Fruit fly (Drosophila melanogaster) whole organism, embryonic: ENCODE measurements around the gene Nlg4.

Experiments used
- Abd-B ChIP-seq: fragments of 200-800 bp; sonication (Bioruptor generic); optimal IDR thresholded peaks from 2 replicates; lab custom pipeline; 2018; ENCODE audit warnings: missing biosample characterization, mild to moderate bottlenecking, missing genetic modification characterization, moderate library complexity
- Ada2b ChIP-seq: fragments of 200-800 bp; sonication (Bioruptor generic); IDR thresholded peaks from 2 replicates; pipeline ENCODE4 v1.3.6; 2022; ENCODE audit warnings: missing biosample characterization, missing genetic modification characterization
- Asciz ChIP-seq: fragments of 200-800 bp; sonication (Bioruptor generic); optimal IDR thresholded peaks from 2 replicates; lab custom pipeline; 2017; ENCODE audit warnings: missing biosample characterization, mild to moderate bottlenecking, missing genetic modification characterization, missing genetic modification reagents
- CG12391 ChIP-seq: fragments of 200-800 bp; sonication (Bioruptor generic); optimal IDR thresholded peaks from 3 replicates; lab custom pipeline; 2018; ENCODE audit warnings: missing biosample characterization, mild to moderate bottlenecking, missing genetic modification characterization, moderate library complexity
- CG14710 ChIP-seq: fragments of 200-800 bp; sonication (Bioruptor generic); optimal IDR thresholded peaks from 3 replicates; lab custom pipeline; 2019; ENCODE audit warnings: missing biosample characterization, mild to moderate bottlenecking, missing genetic modification characterization, moderate library complexity
- CG15696 ChIP-seq: fragments of 200-800 bp; sonication (Bioruptor generic); optimal IDR thresholded peaks from 2 replicates; lab custom pipeline; 2019; ENCODE audit warnings: missing biosample characterization, mild to moderate bottlenecking, missing genetic modification characterization, moderate library complexity
- CG17359 ChIP-seq: fragments of 200-800 bp; sonication (Bioruptor generic); optimal IDR thresholded peaks from 3 replicates; lab custom pipeline; 2018; ENCODE audit warnings: missing biosample characterization, mild to moderate bottlenecking, missing genetic modification characterization, moderate library complexity
- CG17361 ChIP-seq: fragments of 200-800 bp; sonication (Bioruptor generic); IDR thresholded peaks from 3 replicates; pipeline ENCODE4 v1.3.6; 2022; ENCODE audit warnings: missing biosample characterization, missing genetic modification characterization
- CG17829 ChIP-seq: fragments of 200-800 bp; optimal IDR thresholded peaks from 2 replicates; lab custom pipeline; 2019; ENCODE audit warnings: missing biosample characterization, mild to moderate bottlenecking, missing genetic modification characterization, moderate library complexity
- CG32532 ChIP-seq: fragments of 200-800 bp; sonication (Bioruptor generic); IDR thresholded peaks from 2 replicates; pipeline ENCODE4 v1.3.6; 2022; ENCODE audit warnings: missing biosample characterization, missing genetic modification characterization
- CG3847 ChIP-seq: fragments of 200-800 bp; sonication (Bioruptor generic); IDR thresholded peaks from 2 replicates; pipeline ENCODE4 v1.3.6; 2022; ENCODE audit warnings: missing biosample characterization, missing genetic modification characterization
- CG6813 ChIP-seq: fragments of 200-800 bp; sonication (Bioruptor generic); optimal IDR thresholded peaks from 2 replicates; lab custom pipeline; 2017; ENCODE audit warnings: missing biosample characterization, missing genetic modification characterization, mild to moderate bottlenecking, moderate library complexity, missing genetic modification reagents
- D19B ChIP-seq: fragments of 200-800 bp; sonication (Bioruptor generic); optimal IDR thresholded peaks from 2 replicates; lab custom pipeline; 2017; ENCODE audit warnings: missing biosample characterization, mild to moderate bottlenecking, missing genetic modification characterization
- Dbx ChIP-seq: fragments of 200-800 bp; sonication (Bioruptor generic); IDR thresholded peaks from 3 replicates; pipeline ENCODE4 v1.3.6; 2022; ENCODE audit warnings: missing biosample characterization, missing genetic modification characterization
- E2f1 ChIP-seq: fragments of 200-800 bp; sonication (Bioruptor generic); IDR thresholded peaks from 2 replicates; pipeline ENCODE4 v1.3.6; 2022; ENCODE audit warnings: missing biosample characterization, missing genetic modification characterization
- Eip74EF ChIP-seq, 2 experiments: fragments of 200-800 bp in 1 of 2; fragments of >200 bp in 1 of 2; sonication (Bioruptor generic) in 1 of 2; optimal IDR thresholded peaks; 2 replicates each; lab custom pipeline; 2017 to 2019; ENCODE audit warnings: missing biosample characterization in 2 of 2, missing genetic modification characterization in 2 of 2, mild to moderate bottlenecking in 1 of 2, moderate library complexity in 1 of 2
- HHEX ChIP-seq: fragments of 200-800 bp; sonication (Bioruptor generic); optimal IDR thresholded peaks from 3 replicates; lab custom pipeline; 2017; ENCODE audit warnings: missing biosample characterization, mild to moderate bottlenecking, missing genetic modification characterization, missing genetic modification reagents
- HLH3B ChIP-seq: fragments of 200-800 bp; sonication (Bioruptor generic); IDR thresholded peaks from 2 replicates; pipeline ENCODE4 v1.3.6; 2022; ENCODE audit warnings: missing biosample characterization, missing genetic modification characterization
- HLHmδ ChIP-seq: fragments of 200-800 bp; sonication (Bioruptor generic); optimal IDR thresholded peaks from 2 replicates; lab custom pipeline; 2018; ENCODE audit warnings: missing biosample characterization, mild to moderate bottlenecking, missing genetic modification characterization, moderate library complexity
- Hmr ChIP-seq: fragments of 200-800 bp; sonication (Bioruptor generic); optimal IDR thresholded peaks from 3 replicates; lab custom pipeline; 2017; ENCODE audit warnings: mild to moderate bottlenecking, missing biosample characterization, missing genetic modification reagents, missing genetic modification characterization
- Hr3 ChIP-seq: fragments of 200-800 bp; sonication (Bioruptor generic); optimal IDR thresholded peaks from 3 replicates; lab custom pipeline; 2016; ENCODE audit warnings: missing biosample characterization, missing genetic modification characterization
- Med ChIP-seq: fragments of 200-800 bp; sonication (Bioruptor generic); peaks from one replicate; lab custom pipeline; 2016; ENCODE audit warnings: missing biosample characterization, missing genetic modification characterization, mild to moderate bottlenecking, inconsistent platforms, moderate library complexity
- NFAT ChIP-seq: fragments of 200-800 bp; sonication (Bioruptor generic); IDR thresholded peaks from 2 replicates; pipeline ENCODE4 v1.3.6; 2022; ENCODE audit warnings: missing biosample characterization, missing genetic modification characterization
- Nf-YB ChIP-seq: fragments of 200-800 bp; sonication (Bioruptor generic); optimal IDR thresholded peaks from 3 replicates; lab custom pipeline; 2019; ENCODE audit warnings: missing biosample characterization, mild to moderate bottlenecking, missing genetic modification characterization, moderate library complexity
- Opbp ChIP-seq: fragments of 200-800 bp; sonication (Bioruptor generic); IDR thresholded peaks from 3 replicates; pipeline ENCODE4 v1.3.6; 2022; ENCODE audit warnings: missing biosample characterization, missing genetic modification characterization; ENCODE audit not compliant: partially characterized antibody
- Pdp1 ChIP-seq, 2 experiments: fragments of 200-800 bp; sonication (Bioruptor generic); optimal IDR thresholded peaks; 3 replicates each; lab custom pipeline; 2016; ENCODE audit warnings: missing biosample characterization in 2 of 2, missing genetic modification characterization in 2 of 2, mild to moderate bottlenecking in 1 of 2, moderate library complexity in 1 of 2
- Sox100B ChIP-seq: fragments of 200-800 bp; sonication (Bioruptor generic); optimal IDR thresholded peaks from 3 replicates; lab custom pipeline; 2018; ENCODE audit warnings: missing biosample characterization, mild to moderate bottlenecking, missing genetic modification characterization
- Spps ChIP-seq: fragments of 200-800 bp; sonication (Bioruptor generic); optimal IDR thresholded peaks from 2 replicates; lab custom pipeline; 2018; ENCODE audit warnings: missing biosample characterization, mild to moderate bottlenecking, missing genetic modification characterization
- Sry-β ChIP-seq: fragments of 200-800 bp; sonication (Bioruptor generic); optimal IDR thresholded peaks from 2 replicates; lab custom pipeline; 2018; ENCODE audit warnings: missing biosample characterization, mild to moderate bottlenecking, missing genetic modification characterization, moderate library complexity
- Vsx1 ChIP-seq: fragments of 200-800 bp; sonication (Bioruptor generic); optimal IDR thresholded peaks from 2 replicates; lab custom pipeline; 2017; ENCODE audit warnings: missing biosample characterization, mild to moderate bottlenecking, missing genetic modification characterization, missing genetic modification reagents
- az2 ChIP-seq: fragments of 200-800 bp; sonication (Bioruptor generic); optimal IDR thresholded peaks from 3 replicates; lab custom pipeline; 2016; ENCODE audit warnings: missing biosample characterization, missing genetic modification characterization
- crol ChIP-seq: fragments of 200-800 bp; sonication (Bioruptor generic); IDR thresholded peaks from 2 replicates; pipeline ENCODE4 v1.3.6; 2022; ENCODE audit warnings: missing biosample characterization, missing genetic modification characterization
- da ChIP-seq: fragments of 200-800 bp; sonication (Bioruptor generic); optimal IDR thresholded peaks from 2 replicates; lab custom pipeline; 2016; ENCODE audit warnings: missing biosample characterization, missing genetic modification characterization
- eve ChIP-seq, 2 experiments: fragments of >200 bp; optimal IDR thresholded peaks; 2 replicates each; lab custom pipeline; 2017; ENCODE audit warnings: missing biosample characterization in 2 of 2, missing genetic modification characterization in 2 of 2
- fd64A ChIP-seq: fragments of 200-800 bp; sonication (Bioruptor generic); optimal IDR thresholded peaks from 3 replicates; lab custom pipeline; 2018; ENCODE audit warnings: missing biosample characterization, mild to moderate bottlenecking, missing genetic modification characterization
- fd96Cb ChIP-seq: fragments of 200-800 bp; sonication (Bioruptor generic); optimal IDR thresholded peaks from 2 replicates; lab custom pipeline; 2018; ENCODE audit warnings: missing biosample characterization, mild to moderate bottlenecking, missing genetic modification characterization, moderate library complexity
- hb ChIP-seq: fragments of 200-800 bp; sonication (Bioruptor generic); IDR thresholded peaks from 3 replicates; pipeline ENCODE4 v1.3.6; 2022; ENCODE audit warnings: missing biosample characterization, missing genetic modification characterization; ENCODE audit not compliant: partially characterized antibody
- lmd ChIP-seq: fragments of 200-800 bp; sonication (Bioruptor generic); IDR thresholded peaks from 2 replicates; pipeline ENCODE4 v1.3.6; 2022; ENCODE audit warnings: missing biosample characterization, missing genetic modification characterization
- nau ChIP-seq: fragments of 200-800 bp; sonication (Bioruptor generic); optimal IDR thresholded peaks from 3 replicates; lab custom pipeline; 2017; ENCODE audit warnings: missing biosample characterization, mild to moderate bottlenecking, missing genetic modification characterization, missing genetic modification reagents
- otp ChIP-seq: fragments of 200-800 bp; sonication (Bioruptor generic); IDR thresholded peaks from 3 replicates; pipeline ENCODE4, ENCODE4 v1.3.6; 2022; ENCODE audit warnings: missing biosample characterization, missing genetic modification characterization
- phol ChIP-seq: fragments of 200-800 bp; sonication (Bioruptor generic); optimal IDR thresholded peaks from 3 replicates; lab custom pipeline; 2018; ENCODE audit warnings: missing biosample characterization, mild to moderate bottlenecking, missing genetic modification characterization, moderate library complexity
- ro ChIP-seq: fragments of 200-800 bp; sonication (Bioruptor generic); IDR thresholded peaks from 2 replicates; pipeline ENCODE4 v1.3.6; 2022; ENCODE audit warnings: missing biosample characterization, missing genetic modification characterization
- row ChIP-seq: fragments of 200-800 bp; sonication (Bioruptor generic); IDR thresholded peaks from 3 replicates; pipeline ENCODE4 v1.3.6; 2022; ENCODE audit warnings: missing biosample characterization, missing genetic modification characterization
- schlank ChIP-seq: fragments of 200-800 bp; sonication (Bioruptor generic); optimal IDR thresholded peaks from 2 replicates; lab custom pipeline; 2018; ENCODE audit warnings: missing biosample characterization, mild to moderate bottlenecking, missing genetic modification characterization
- stwl ChIP-seq: fragments of 200-800 bp; sonication (Bioruptor generic); optimal IDR thresholded peaks from 3 replicates; lab custom pipeline; 2018; ENCODE audit warnings: missing biosample characterization, mild to moderate bottlenecking, missing genetic modification characterization, moderate library complexity
- unc-4 ChIP-seq: fragments of 200-800 bp; sonication (Bioruptor generic); IDR thresholded peaks from 2 replicates; pipeline ENCODE4 v1.3.6; 2022; ENCODE audit warnings: missing biosample characterization, missing genetic modification characterization; ENCODE audit not compliant: partially characterized antibody
- vvl ChIP-seq: fragments of 200-800 bp; sonication (Bioruptor generic); IDR thresholded peaks from 2 replicates; pipeline ENCODE4 v1.3.6; 2022; ENCODE audit warnings: missing biosample characterization, missing genetic modification characterization
- wek ChIP-seq: fragments of 200-800 bp; sonication (Bioruptor generic); optimal IDR thresholded peaks from 3 replicates; lab custom pipeline; 2018; ENCODE audit warnings: missing biosample characterization, mild to moderate bottlenecking, missing genetic modification characterization, moderate library complexity

Nlg4 gene

dm6 chr3R:20262927-20263644 lies 58.5 kb downstream of the Nlg4 start (continued):
- TF ChIP-seq CG6813 (GFP tag; lab: Kevin White, UChicago) (peak; percentile 19), fd96Cb (tag; lab: Kevin White, UChicago) (peak; percentile 20), Sry-β (GFP tag; lab: Kevin White, UChicago) (no peak), CG32532 (GFP tag; lab: Robert Waterston, UW) (0 out of 2 replicates have a peak, but pooled peaks have one; percentile 35), crol (GFP tag; lab: Robert Waterston, UW) (peak; percentile 69), az2 (GFP tag; lab: Kevin White, UChicago) (no peak), CG17829 (peak; percentile 4), otp (peak; percentile 60; the same call in 1 of the 3 replicates), schlank (tag; lab: Kevin White, UChicago) (peak; percentile 42), stwl (no peak), CG3847 (GFP tag; lab: Robert Waterston, UW) (no peak), ro (GFP tag; lab: Robert Waterston, UW) (no peak), Sox100B (GFP tag; lab: Kevin White, UChicago) (no peak), lmd (GFP tag; lab: Robert Waterston, UW) (0 out of 2 replicates have a peak, but pooled peaks have one; percentile 14), Vsx1 (GFP tag; lab: Kevin White, UChicago) (peak; percentile 39), hb (GFP tag; lab: Robert Waterston, UW) (no peak), unc-4 (no peak), HLH3B (GFP tag; lab: Robert Waterston, UW) (no peak; the same call in 1 of the 2 replicates), Opbp (no peak), row (GFP tag; lab: Robert Waterston, UW) (peak; percentile 50; the same call in 2 of the 3 replicates), CG17359 (tag; lab: Kevin White, UChicago) (peak; percentile 12), HHEX (GFP tag; lab: Kevin White, UChicago) (no peak), Spps (tag; lab: Kevin White, UChicago) (no peak), Dbx (GFP tag; lab: Robert Waterston, UW) (no peak), Med (GFP tag; lab: Kevin White, UChicago) (peak; percentile 60), Pdp1 (GFP tag; optimal IDR thresholded peaks at IDR 0.05; lab: Kevin White, UChicago) (peak in 1 of 2 experiments; percentile 81), D19B (GFP tag; lab: Kevin White, UChicago) (peak; percentile 89), eve (GFP tag; optimal IDR thresholded peaks at IDR 0.05; lab: Kevin White, UChicago) (no peak), wek (GFP tag; lab: Kevin White, UChicago) (peak; percentile 30), E2f1 (GFP tag; lab: Robert Waterston, UW) (peak; percentile 25; the same call in 1 of the 2 replicates), vvl (GFP tag; lab: Robert Waterston, UW) (0 out of 2 replicates have a peak, but pooled peaks have one; percentile 24), CG15696 (tag; lab: Kevin White, UChicago) (peak; percentile 37), Hmr (GFP tag; lab: Kevin White, UChicago) (peak; percentile 15), CG17361 (peak; percentile 53; the same call in 2 of the 3 replicates), phol (tag; lab: Kevin White, UChicago) (peak; percentile 56), nau (GFP tag; lab: Kevin White, UChicago) (peak; percentile 36), Eip74EF (GFP tag; optimal IDR thresholded peaks at IDR 0.05; lab: Kevin White, UChicago) (no peak), da (GFP tag; lab: Kevin White, UChicago) (no peak), CG12391 (tag; lab: Kevin White, UChicago) (peak; percentile 26), CG14710 (tag; lab: Kevin White, UChicago) (no peak), HLHmδ (GFP tag; lab: Kevin White, UChicago) (peak; percentile 51), fd64A (GFP tag; lab: Kevin White, UChicago) (peak; percentile 54), Hr3 (GFP tag; lab: Kevin White, UChicago) (peak; percentile 15), Nf-YB (GFP tag; lab: Kevin White, UChicago) (no peak), Asciz (peak; percentile 21), Ada2b (GFP tag; lab: Robert Waterston, UW) (no peak), NFAT (GFP tag; lab: Robert Waterston, UW) (no peak), Abd-B (peak; percentile 38)
